Fruit fly (Drosophila melanogaster) whole organism, embryonic: ENCODE results near the gene CG13924.

Experiments used
- Bteb2 ChIP-seq: fragments of 200-800 bp; sonication (Bioruptor generic); optimal IDR thresholded peaks from 2 replicates; lab custom pipeline; 2016; ENCODE audit warnings: missing biosample characterization, missing genetic modification characterization
- CG10147 ChIP-seq: fragments of 200-800 bp; sonication (Bioruptor generic); optimal IDR thresholded peaks from 2 replicates; lab custom pipeline; 2019; ENCODE audit warnings: missing biosample characterization, mild to moderate bottlenecking, missing genetic modification characterization, moderate library complexity
- CG11695 ChIP-seq: fragments of 200-800 bp; sonication (Bioruptor generic); IDR thresholded peaks from 3 replicates; pipeline ENCODE4 v1.3.6; 2022; ENCODE audit warnings: missing biosample characterization, missing genetic modification characterization
- CG13296 ChIP-seq: fragments of 200-800 bp; sonication (Bioruptor generic); optimal IDR thresholded peaks from 3 replicates; lab custom pipeline; 2018; ENCODE audit warnings: missing biosample characterization, mild to moderate bottlenecking, missing genetic modification characterization
- CG14014 ChIP-seq: fragments of 200-800 bp; sonication (Bioruptor generic); IDR thresholded peaks from 2 replicates; pipeline ENCODE4 v1.3.6; 2022; ENCODE audit warnings: missing biosample characterization, missing genetic modification characterization
- CG14965 ChIP-seq: fragments of 200-800 bp; sonication (Bioruptor generic); optimal IDR thresholded peaks from 2 replicates; lab custom pipeline; 2016; ENCODE audit warnings: missing biosample characterization, missing genetic modification characterization, borderline replicate concordance
- CG1529 ChIP-seq: fragments of 200-800 bp; sonication (Bioruptor generic); optimal IDR thresholded peaks from 3 replicates; lab custom pipeline; 2018; ENCODE audit warnings: missing biosample characterization, missing genetic modification characterization
- CG17802 ChIP-seq: fragments of 200-800 bp; sonication (Bioruptor generic); optimal IDR thresholded peaks from 2 replicates; lab custom pipeline; 2018; ENCODE audit warnings: missing biosample characterization, mild to moderate bottlenecking, missing genetic modification characterization, moderate library complexity
- CG2712 ChIP-seq: fragments of 200-800 bp; optimal IDR thresholded peaks from 3 replicates; lab custom pipeline; 2019; ENCODE audit warnings: missing biosample characterization, mild to moderate bottlenecking, missing genetic modification characterization, moderate library complexity
- CG32532 ChIP-seq: fragments of 200-800 bp; sonication (Bioruptor generic); IDR thresholded peaks from 2 replicates; pipeline ENCODE4 v1.3.6; 2022; ENCODE audit warnings: missing biosample characterization, missing genetic modification characterization
- CG43689 ChIP-seq: fragments of 200-800 bp; sonication (Bioruptor generic); IDR thresholded peaks from 2 replicates; pipeline ENCODE4 v1.3.6; 2022; ENCODE audit warnings: missing biosample characterization, missing genetic modification characterization
- CG6689 ChIP-seq: fragments of 200-800 bp; sonication (Bioruptor generic); IDR thresholded peaks from 2 replicates; pipeline ENCODE4 v1.3.6; 2022; ENCODE audit warnings: missing biosample characterization, missing genetic modification characterization
- CG6765 ChIP-seq: fragments of 200-800 bp; sonication (Bioruptor generic); optimal IDR thresholded peaks from 3 replicates; lab custom pipeline; 2017; ENCODE audit warnings: missing biosample characterization, mild to moderate bottlenecking, missing genetic modification characterization
- CG7357 ChIP-seq: fragments of 200-800 bp; sonication (Bioruptor generic); IDR thresholded peaks from 3 replicates; pipeline ENCODE4 v1.3.6; 2022; ENCODE audit warnings: missing biosample characterization, missing genetic modification characterization
- CG7372 ChIP-seq: fragments of 200-800 bp; sonication (Bioruptor generic); IDR thresholded peaks from 2 replicates; pipeline ENCODE4 v1.3.6; 2022; ENCODE audit warnings: missing biosample characterization, missing genetic modification characterization
- CG7745 ChIP-seq: fragments of 200-800 bp; sonication (Bioruptor generic); optimal IDR thresholded peaks from 2 replicates; lab custom pipeline; 2018; ENCODE audit warnings: missing biosample characterization, mild to moderate bottlenecking, missing genetic modification characterization, moderate library complexity
- CHES-1-like ChIP-seq: fragments of 200-800 bp; sonication (Bioruptor generic); optimal IDR thresholded peaks from 2 replicates; lab custom pipeline; 2016; ENCODE audit warnings: missing biosample characterization, missing genetic modification characterization
- Dek ChIP-seq: fragments of 200-800 bp; sonication (Bioruptor generic); optimal IDR thresholded peaks from 3 replicates; lab custom pipeline; 2019; ENCODE audit warnings: missing biosample characterization, mild to moderate bottlenecking, missing genetic modification characterization, moderate library complexity
- Dll ChIP-seq: fragments of 200-800 bp; sonication (Bioruptor generic); IDR thresholded peaks from 4 replicates; pipeline ENCODE4 v1.3.6; 2022; ENCODE audit warnings: missing biosample characterization, missing genetic modification characterization; ENCODE audit not compliant: partially characterized antibody
- Doc3 ChIP-seq: fragments of 200-800 bp; sonication (Bioruptor generic); IDR thresholded peaks from 3 replicates; pipeline ENCODE4 v1.3.6; 2022; ENCODE audit warnings: missing biosample characterization, missing genetic modification characterization; ENCODE audit not compliant: partially characterized antibody
- Drgx ChIP-seq: fragments of 200-800 bp; sonication (Bioruptor generic); IDR thresholded peaks from 2 replicates; pipeline ENCODE4 v1.3.6; 2022; ENCODE audit warnings: missing biosample characterization, missing genetic modification characterization
- Hr51 ChIP-seq, 2 experiments: fragments of 200-800 bp; sonication (Bioruptor generic); optimal IDR thresholded peaks; 2 replicates in 1 of 2; 3 replicates in 1 of 2; lab custom pipeline; 2016 to 2018; ENCODE audit warnings: missing biosample characterization in 2 of 2, missing genetic modification characterization in 2 of 2, mild to moderate bottlenecking in 1 of 2, moderate library complexity in 1 of 2
- Meics ChIP-seq: fragments of 200-800 bp; sonication (Bioruptor generic); optimal IDR thresholded peaks from 2 replicates; lab custom pipeline; 2017; ENCODE audit warnings: missing biosample characterization, mild to moderate bottlenecking, missing genetic modification characterization
- Mrtf ChIP-seq: fragments of 200-800 bp; sonication (Bioruptor generic); IDR thresholded peaks from 3 replicates; pipeline ENCODE4 v1.3.6; 2022; ENCODE audit warnings: missing biosample characterization, missing genetic modification characterization
- Oli ChIP-seq: fragments of 200-800 bp; sonication (Bioruptor generic); optimal IDR thresholded peaks from 2 replicates; lab custom pipeline; 2018; ENCODE audit warnings: missing biosample characterization, mild to moderate bottlenecking, missing genetic modification characterization, moderate library complexity
- Sin3A ChIP-seq: fragments of >200 bp; optimal IDR thresholded peaks from 2 replicates; lab custom pipeline; 2018
- Sry-δ ChIP-seq: fragments of 200-800 bp; sonication (Bioruptor generic); optimal IDR thresholded peaks from 2 replicates; lab custom pipeline; 2016; ENCODE audit warnings: missing biosample characterization, missing genetic modification characterization
- Stat92E ChIP-seq, 3 experiments: fragments of >200 bp in 2 of 3; fragments of 200-800 bp in 1 of 3; sonication (Bioruptor generic) in 1 of 3; optimal IDR thresholded peaks; 2 replicates each; lab custom pipeline; 2017 to 2019; ENCODE audit warnings: missing biosample characterization in 3 of 3, missing genetic modification characterization in 3 of 3, mild to moderate bottlenecking in 1 of 3, moderate library complexity in 1 of 3
- ara ChIP-seq: fragments of 200-800 bp; sonication (Bioruptor generic); IDR thresholded peaks from 2 replicates; pipeline ENCODE4 v1.3.6; 2022; ENCODE audit warnings: missing biosample characterization, missing genetic modification characterization
- ase ChIP-seq: fragments of 200-800 bp; sonication (Bioruptor generic); IDR thresholded peaks from 3 replicates; pipeline ENCODE4 v1.3.6; 2022; ENCODE audit warnings: missing biosample characterization, missing genetic modification characterization
- bcd ChIP-seq: fragments of 200-800 bp; sonication (Bioruptor generic); optimal IDR thresholded peaks from 2 replicates; lab custom pipeline; 2017; ENCODE audit warnings: missing biosample characterization, mild to moderate bottlenecking, missing genetic modification characterization
- cas ChIP-seq: fragments of 200-800 bp; sonication (Bioruptor generic); IDR thresholded peaks from 2 replicates; pipeline ENCODE4 v1.3.6; 2022; ENCODE audit warnings: missing biosample characterization, missing genetic modification characterization
- cato ChIP-seq: fragments of 200-800 bp; sonication (Bioruptor generic); optimal IDR thresholded peaks from 2 replicates; lab custom pipeline; 2016; ENCODE audit warnings: missing biosample characterization, missing genetic modification characterization, borderline replicate concordance
- chm ChIP-seq: fragments of 200-800 bp; sonication (Bioruptor generic); IDR thresholded peaks from 2 replicates; pipeline ENCODE4 v1.3.6; 2022; ENCODE audit warnings: missing biosample characterization, missing genetic modification characterization
- crp ChIP-seq, 2 experiments: fragments of 200-800 bp; sonication (Bioruptor generic); optimal IDR thresholded peaks; 2 replicates in 1 of 2; 3 replicates in 1 of 2; lab custom pipeline; 2017; ENCODE audit warnings: missing biosample characterization in 2 of 2, missing genetic modification characterization in 2 of 2, mild to moderate bottlenecking in 1 of 2, moderate library complexity in 1 of 2
- dmrt99B ChIP-seq: fragments of 200-800 bp; sonication (Bioruptor generic); optimal IDR thresholded peaks from 2 replicates; lab custom pipeline; 2018; ENCODE audit warnings: missing biosample characterization, mild to moderate bottlenecking, missing genetic modification characterization, moderate library complexity
- dysf ChIP-seq: fragments of 200-800 bp; sonication (Bioruptor generic); IDR thresholded peaks from 3 replicates; pipeline ENCODE4 v1.3.6; 2022; ENCODE audit warnings: missing biosample characterization, missing genetic modification characterization
- fd96Cb ChIP-seq: fragments of 200-800 bp; sonication (Bioruptor generic); optimal IDR thresholded peaks from 2 replicates; lab custom pipeline; 2018; ENCODE audit warnings: missing biosample characterization, mild to moderate bottlenecking, missing genetic modification characterization, moderate library complexity
- fru ChIP-seq: fragments of >200 bp; optimal IDR thresholded peaks from 2 replicates; lab custom pipeline; 2017
- gsb ChIP-seq: fragments of 200-800 bp; sonication (Bioruptor generic); IDR thresholded peaks from 2 replicates; pipeline ENCODE4 v1.3.6; 2022; ENCODE audit warnings: missing biosample characterization, missing genetic modification characterization
- ham ChIP-seq: fragments of 200-800 bp; sonication (Bioruptor generic); IDR thresholded peaks from 2 replicates; pipeline ENCODE4 v1.3.6; 2022; ENCODE audit warnings: missing biosample characterization, missing genetic modification characterization
- nmo ChIP-seq: fragments of 200-800 bp; sonication (Bioruptor generic); optimal IDR thresholded peaks from 2 replicates; lab custom pipeline; 2018; ENCODE audit warnings: missing biosample characterization, mild to moderate bottlenecking, missing genetic modification characterization, moderate library complexity
- peb ChIP-seq: fragments of 200-800 bp; sonication (Bioruptor generic); IDR thresholded peaks from 2 replicates; pipeline ENCODE4 v1.3.6; 2022; ENCODE audit warnings: missing biosample characterization, missing genetic modification characterization
- psq ChIP-seq: fragments of 200-800 bp; sonication (Bioruptor generic); optimal IDR thresholded peaks from 2 replicates; lab custom pipeline; 2017; ENCODE audit warnings: missing biosample characterization, missing genetic modification characterization
- row ChIP-seq: fragments of 200-800 bp; sonication (Bioruptor generic); IDR thresholded peaks from 3 replicates; pipeline ENCODE4 v1.3.6; 2022; ENCODE audit warnings: missing biosample characterization, missing genetic modification characterization
- sob ChIP-seq: fragments of 200-800 bp; sonication (Bioruptor generic); IDR thresholded peaks from 2 replicates; pipeline ENCODE4 v1.3.6; 2022; ENCODE audit warnings: missing biosample characterization, missing genetic modification characterization
- ssp ChIP-seq: fragments of 200-800 bp; sonication (Bioruptor generic); IDR thresholded peaks from 2 replicates; pipeline ENCODE4 v1.3.6; 2022; ENCODE audit warnings: missing biosample characterization, missing genetic modification characterization
- stc ChIP-seq: fragments of 200-800 bp; sonication (Bioruptor generic); IDR thresholded peaks from 2 replicates; pipeline ENCODE4 v1.3.6; 2022; ENCODE audit warnings: missing biosample characterization, missing genetic modification characterization
- tap ChIP-seq: fragments of 200-800 bp; optimal IDR thresholded peaks from 3 replicates; lab custom pipeline; 2019; ENCODE audit warnings: missing biosample characterization, mild to moderate bottlenecking, missing genetic modification characterization, moderate library complexity
- trem ChIP-seq: fragments of 200-800 bp; optimal IDR thresholded peaks from 3 replicates; lab custom pipeline; 2019; ENCODE audit warnings: missing biosample characterization, mild to moderate bottlenecking, missing genetic modification characterization, moderate library complexity
- zfh1 ChIP-seq: fragments of 200-800 bp; sonication (Bioruptor generic); IDR thresholded peaks from 3 replicates; pipeline ENCODE4 v1.3.6; 2022; ENCODE audit warnings: missing biosample characterization, missing genetic modification characterization

CG13924 gene

dm6 chr3L:1868841-1869240 lies 978 bp upstream of the CG13924 start (continued):
- TF ChIP-seq Meics (GFP tag; lab: Kevin White, UChicago) (peak; percentile 46), peb (GFP tag; lab: Robert Waterston, UW) (peak; percentile 29; the same call in 1 of the 2 replicates), ham (GFP tag; lab: Robert Waterston, UW) (no peak), CG6765 (no peak), tap (tag; lab: Kevin White, UChicago) (peak; percentile 65), Bteb2 (GFP tag; lab: Kevin White, UChicago) (no peak), fd96Cb (tag; lab: Kevin White, UChicago) (peak; percentile 3), CG11695 (peak; percentile 93), CG10147 (GFP tag; lab: Kevin White, UChicago) (no peak), Oli (tag; lab: Kevin White, UChicago) (peak; percentile 9), CG13296 (GFP tag; lab: Kevin White, UChicago) (peak; percentile 22), ssp (GFP tag; lab: Robert Waterston, UW) (peak; percentile 40; the same call in 1 of the 2 replicates), Sry-δ (GFP tag; lab: Kevin White, UChicago) (no peak), Doc3 (GFP tag; lab: Robert Waterston, UW) (no peak), Dll (GFP tag; lab: Robert Waterston, UW) (no peak), CHES-1-like (no peak), trem (tag; lab: Kevin White, UChicago) (peak; percentile 1), cas (GFP tag; lab: Robert Waterston, UW) (no peak), ase (GFP tag; lab: Robert Waterston, UW) (0 out of 3 replicates have a peak, but pooled peaks have one; percentile 17), Dek (tag; lab: Kevin White, UChicago) (no peak), crp (GFP tag; optimal IDR thresholded peaks at IDR 0.05; lab: Kevin White, UChicago) (no peak), CG7745 (tag; lab: Kevin White, UChicago) (no peak), Sin3A (lab: Kevin White, UChicago) (no peak), fru (lab: Kevin White, UChicago) (no peak), CG6689 (GFP tag; lab: Robert Waterston, UW) (peak; percentile 55), CG43689 (GFP tag; lab: Robert Waterston, UW) (no peak), cato (GFP tag; lab: Kevin White, UChicago) (no peak), CG7372 (GFP tag; lab: Robert Waterston, UW) (0 out of 2 replicates have a peak, but pooled peaks have one; percentile 39), stc (GFP tag; lab: Robert Waterston, UW) (peak; percentile 42; the same call in 1 of the 2 replicates), psq (no peak), sob (GFP tag; lab: Robert Waterston, UW) (peak; percentile 74), Mrtf (peak; percentile 37; the same call in 1 of the 3 replicates), dmrt99B (tag; lab: Kevin White, UChicago) (peak; percentile 67), CG1529 (no peak), CG14014 (GFP tag; lab: Robert Waterston, UW) (peak; percentile 40; the same call in 1 of the 2 replicates), zfh1 (GFP tag; lab: Robert Waterston, UW) (peak; percentile 68; the same call in 2 of the 3 replicates), Hr51 (GFP tag; optimal IDR thresholded peaks at IDR 0.05; lab: Kevin White, UChicago) (no peak), Stat92E (GFP tag; optimal IDR thresholded peaks at IDR 0.05; lab: Kevin White, UChicago) (no peak), chm (no peak), CG14965 (GFP tag; lab: Kevin White, UChicago) (no peak), row (GFP tag; lab: Robert Waterston, UW) (peak; percentile 28; the same call in 1 of the 3 replicates), CG7357 (GFP tag; lab: Robert Waterston, UW) (peak; percentile 63), dysf (GFP tag; lab: Robert Waterston, UW) (peak; percentile 78), Drgx (GFP tag; lab: Robert Waterston, UW) (peak; percentile 72), nmo (peak; percentile 15), gsb (GFP tag; lab: Robert Waterston, UW) (no peak), bcd (GFP tag; lab: Kevin White, UChicago) (peak; percentile 23), CG17802 (tag; lab: Kevin White, UChicago) (peak; percentile 8), ara (GFP tag; lab: Robert Waterston, UW) (peak; percentile 48; the same call in 1 of the 2 replicates), CG2712 (tag; lab: Kevin White, UChicago) (peak; percentile 64), CG32532 (GFP tag; lab: Robert Waterston, UW) (peak; percentile 77)
